Worm (Caenorhabditis elegans) whole organism, midembryonic: ENCODE data around the gene exc-7.

Experiments
- T22C8.4 ChIP-seq: fragments of 200-800 bp; sonication (Bioruptor generic); IDR thresholded peaks from 2 replicates; pipeline ENCODE4 v1.3.6; 2022; ENCODE audit warnings: missing genetic modification characterization, missing compliant biosample characterization
- cog-1 ChIP-seq: sonication (generic microtip); optimal IDR thresholded peaks from 2 replicates; lab custom pipeline; 2016; ENCODE audit warnings: missing genetic modification characterization, missing compliant biosample characterization
- flt-1 ChIP-seq: fragments of 200-800 bp; sonication (Bioruptor generic); IDR thresholded peaks from 2 replicates; pipeline ENCODE4 v1.3.6; 2022; ENCODE audit warnings: missing genetic modification characterization, missing compliant biosample characterization
- klf-2 ChIP-seq: fragments of 200-800 bp; sonication (Bioruptor generic); conservative IDR thresholded peaks from 2 replicates; pipeline ENCODE4 v1.3.6; 2022; ENCODE audit warnings: missing genetic modification reagents, missing genetic modification characterization, missing compliant biosample characterization
- med-1 ChIP-seq: sonication (generic microtip); optimal IDR thresholded peaks from 2 replicates; lab custom pipeline; 2017; ENCODE audit warnings: missing genetic modification characterization, mild to moderate bottlenecking, missing compliant biosample characterization, antibody characterized with exemption, missing genetic modification reagents; ENCODE audit not compliant: insufficient read depth
- ref-1 ChIP-seq: fragments of 200-800 bp; sonication (Bioruptor generic); conservative IDR thresholded peaks from 2 replicates; pipeline ENCODE4 v1.3.6; 2022; ENCODE audit warnings: missing genetic modification reagents, missing genetic modification characterization, missing compliant biosample characterization
- tab-1 ChIP-seq: fragments of 200-800 bp; sonication (Bioruptor generic); IDR thresholded peaks from 2 replicates; pipeline ENCODE4 v1.3.6; 2022; ENCODE audit warnings: missing genetic modification characterization, missing compliant biosample characterization
- ztf-23 ChIP-seq: fragments of 200-800 bp; sonication (Bioruptor generic); IDR thresholded peaks from 2 replicates; pipeline ENCODE4 v1.3.6; 2022; ENCODE audit warnings: missing genetic modification reagents, missing genetic modification characterization, missing compliant biosample characterization
- ztf-29 ChIP-seq: fragments of 200-800 bp; sonication (Bioruptor generic); IDR thresholded peaks from 2 replicates; pipeline ENCODE4 v1.3.6; 2022; ENCODE audit warnings: missing genetic modification reagents, missing genetic modification characterization, missing compliant biosample characterization

The exc-7 gene

ce11 chrII:9576707-9577106 is 937 bp downstream of the exc-7 start:
- no peak for TF ChIP-seq ref-1 (GFP tag; lab: Robert Waterston, UW)
- no peak for TF ChIP-seq ztf-23
- TF ChIP-seq med-1 = no peak
- TF ChIP-seq klf-2 = no peak

DNA sequence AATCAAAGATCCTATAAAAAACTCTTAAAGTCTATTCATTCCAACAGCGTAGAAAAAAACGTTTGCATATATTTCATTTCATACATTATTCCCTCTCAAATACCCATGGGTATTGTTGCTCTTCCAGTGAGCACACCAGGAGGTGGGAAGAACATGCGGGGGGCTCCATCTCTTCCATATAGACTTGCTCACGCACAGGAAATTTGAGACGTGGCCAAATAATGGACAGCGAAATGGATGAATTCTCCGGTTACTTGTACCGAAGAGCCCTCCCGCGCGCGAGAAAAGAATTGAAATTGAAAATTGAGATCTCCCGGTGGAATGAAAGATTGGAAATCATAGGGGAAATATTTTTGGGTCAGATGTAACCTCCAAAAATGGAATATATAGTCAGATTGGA is 1.9 kb downstream of the exc-7 start:
- TF ChIP-seq klf-2 (no peak), T22C8.4 (GFP tag; lab: Robert Waterston, UW) (no peak), ztf-29 (GFP tag; lab: Robert Waterston, UW) (no peak), med-1 (no peak), cog-1 (no peak), tab-1 (GFP tag; lab: Robert Waterston, UW) (no peak), ztf-23 (no peak), flt-1 (GFP tag; lab: Robert Waterston, UW) (no peak), ref-1 (GFP tag; lab: Robert Waterston, UW) (no peak)

- no peak for TF ChIP-seq flt-1 (GFP tag; lab: Robert Waterston, UW)
- TF ChIP-seq T22C8.4 (GFP tag; lab: Robert Waterston, UW) = no peak
- TF ChIP-seq med-1 = no peak
- TF ChIP-seq tab-1 (GFP tag; lab: Robert Waterston, UW) = no peak
- TF ChIP-seq ztf-23 = no peak
- TF ChIP-seq ztf-29 (GFP tag; lab: Robert Waterston, UW) = no peak
- TF ChIP-seq cog-1 = no peak
- no peak for TF ChIP-seq klf-2
- TF ChIP-seq ref-1 (GFP tag; lab: Robert Waterston, UW) = no peak
These were observed 7.7 kb downstream of the exc-7 start, which contains the start of gene wee-1.1 for ce11 chrII:9583461-9583860. Gene wee-1.1 (minus strand): TSS chrII:9583561.

DNA sequence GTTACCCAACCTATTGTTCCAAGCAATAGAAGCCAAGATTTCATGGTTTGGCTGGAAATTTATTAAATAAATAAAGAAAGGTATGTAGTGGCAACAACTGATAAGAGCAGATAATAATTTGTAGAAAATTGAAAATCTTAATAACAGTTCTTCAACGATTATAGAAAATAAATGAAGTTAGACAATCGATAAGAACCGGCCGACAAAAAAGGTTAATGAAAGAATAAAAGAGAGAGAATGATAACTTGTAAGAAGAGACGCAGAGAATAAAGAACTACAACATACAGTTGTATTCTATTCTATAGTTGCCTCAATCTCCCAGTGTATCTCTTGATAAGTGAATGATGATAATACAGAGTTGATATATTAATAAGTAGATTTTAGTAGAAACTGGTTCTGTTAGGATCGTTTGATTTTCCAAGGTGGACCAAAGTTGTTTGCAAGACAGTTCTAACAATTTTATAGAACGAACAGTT is 11.0 kb downstream of the exc-7 start, which contains the start of gene ugt-58:
Gene ugt-58 (minus strand): TSS at position 51 of the 476 bp plus-strand sequence.
- TF ChIP-seq med-1 (no peak), flt-1 (GFP tag; lab: Robert Waterston, UW) (no peak), ztf-29 (GFP tag; lab: Robert Waterston, UW) (no peak), klf-2 (no peak), T22C8.4 (GFP tag; lab: Robert Waterston, UW) (no peak), ztf-23 (no peak), cog-1 (no peak), ref-1 (GFP tag; lab: Robert Waterston, UW) (no peak), tab-1 (GFP tag; lab: Robert Waterston, UW) (no peak)

DNA sequence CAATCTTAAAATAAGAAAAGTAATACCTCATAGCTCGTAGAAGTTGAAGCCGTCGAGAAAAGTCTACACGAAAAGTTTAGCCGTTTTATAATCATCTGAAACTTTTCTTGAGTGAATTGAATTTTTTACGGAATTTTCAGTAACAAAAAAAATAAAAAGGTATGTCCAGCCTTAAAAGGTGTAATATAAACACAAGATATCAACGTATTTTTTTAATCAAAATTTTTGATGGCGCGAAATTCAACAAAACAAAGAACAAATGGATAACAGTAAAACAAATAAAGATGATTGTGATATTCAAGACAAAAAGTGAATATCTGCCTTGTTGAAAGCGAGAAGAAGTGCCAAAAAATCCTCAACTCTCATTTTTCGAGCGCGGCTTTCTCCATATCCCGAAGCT is 13.9 kb downstream of the exc-7 start, which contains the start of gene eral-1:
Gene eral-1 (minus strand): TSS at position 101 of the 400 bp plus-strand sequence.
- no peak for TF ChIP-seq cog-1
- TF ChIP-seq med-1 = no peak
- no peak for TF ChIP-seq klf-2
- TF ChIP-seq ztf-23 = no peak
- TF ChIP-seq ref-1 (GFP tag; lab: Robert Waterston, UW) = no peak
- no peak for TF ChIP-seq flt-1 (GFP tag; lab: Robert Waterston, UW)
- TF ChIP-seq tab-1 (GFP tag; lab: Robert Waterston, UW) = no peak
- no peak for TF ChIP-seq ztf-29 (GFP tag; lab: Robert Waterston, UW)
- TF ChIP-seq T22C8.4 (GFP tag; lab: Robert Waterston, UW) = no peak

DNA sequence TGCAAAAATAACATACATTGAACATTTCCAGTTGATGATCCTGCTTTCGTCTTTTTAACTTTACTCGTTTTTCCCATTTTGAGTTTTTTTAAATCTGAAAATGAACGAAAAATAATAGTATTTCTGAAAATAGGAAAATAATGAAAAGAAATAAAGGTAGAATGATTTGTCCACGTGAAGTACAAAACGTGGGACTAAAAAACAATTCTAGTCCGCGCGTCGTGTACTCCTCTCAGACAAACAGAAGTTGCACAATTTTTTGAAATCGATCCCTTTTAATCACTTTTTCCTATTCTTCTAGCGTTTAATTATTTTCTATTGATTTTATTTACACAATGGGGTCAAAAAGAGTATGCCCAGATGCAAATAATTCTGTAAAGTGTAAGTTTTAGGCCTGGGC is 15.3 kb downstream of the exc-7 start, which contains the start of the genes E02H1.1 and tag-124:
Gene E02H1.1 (minus strand): TSS at position 94 of the 400 bp plus-strand sequence.
Gene tag-124 (plus strand): TSS at position 222 of the 400 bp plus-strand sequence.
- no peak for TF ChIP-seq tab-1 (GFP tag; lab: Robert Waterston, UW)
- no peak for TF ChIP-seq med-1
- TF ChIP-seq cog-1 = peak; percentile 7
- TF ChIP-seq ref-1 (GFP tag; lab: Robert Waterston, UW) = no peak
- no peak for TF ChIP-seq klf-2
- peak; percentile 62 for TF ChIP-seq flt-1 (GFP tag; lab: Robert Waterston, UW)
- TF ChIP-seq ztf-29 (GFP tag; lab: Robert Waterston, UW) = no peak
- no peak for TF ChIP-seq T22C8.4 (GFP tag; lab: Robert Waterston, UW)
- TF ChIP-seq ztf-23 = peak; percentile 52; the same call in 1 of the 2 replicates

ce11 chrII:9592737-9593136 is 17.0 kb downstream of the exc-7 start, which contains the start of gene parp-2:
Gene parp-2 (plus strand): TSS chrII:9593037.
- TF ChIP-seq ztf-29 (GFP tag; lab: Robert Waterston, UW) (no peak), T22C8.4 (GFP tag; lab: Robert Waterston, UW) (no peak), flt-1 (GFP tag; lab: Robert Waterston, UW) (no peak), ref-1 (GFP tag; lab: Robert Waterston, UW) (no peak), tab-1 (GFP tag; lab: Robert Waterston, UW) (no peak), cog-1 (no peak), klf-2 (no peak), med-1 (no peak), ztf-23 (no peak)

- TF ChIP-seq ztf-23 (no peak), klf-2 (no peak), T22C8.4 (GFP tag; lab: Robert Waterston, UW) (no peak), ref-1 (GFP tag; lab: Robert Waterston, UW) (no peak), ztf-29 (GFP tag; lab: Robert Waterston, UW) (no peak), med-1 (no peak), cog-1 (no peak), tab-1 (GFP tag; lab: Robert Waterston, UW) (no peak), flt-1 (GFP tag; lab: Robert Waterston, UW) (no peak)
These were observed 19.2 kb downstream of the exc-7 start, which contains the start of gene E02H1.5 for ce11 chrII:9594924-9595323. Gene E02H1.5 (plus strand): TSS chrII:9595224.

DNA sequence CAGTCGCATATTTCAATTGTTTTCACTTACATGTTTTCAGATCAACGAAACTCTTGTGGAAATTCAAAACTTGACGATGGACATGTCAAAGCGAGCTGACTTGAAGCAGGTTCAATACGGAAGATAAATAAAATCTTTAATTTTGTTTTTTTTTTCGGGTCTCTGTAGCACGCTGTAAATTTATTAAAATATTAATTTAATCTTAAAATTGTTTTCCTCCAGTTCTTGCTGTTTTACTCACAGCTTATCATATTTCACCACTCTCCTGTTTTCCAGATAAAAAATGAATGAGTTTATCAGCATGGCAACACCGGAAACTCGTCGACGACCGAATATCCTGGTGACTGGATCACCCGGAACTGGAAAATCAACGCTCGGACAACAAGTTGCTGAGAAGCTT is 20.6 kb downstream of the exc-7 start, which contains the start of gene E02H1.6:
Gene E02H1.6 (plus strand): TSS at position 301 of the 400 bp plus-strand sequence.
- TF ChIP-seq ztf-29 (GFP tag; lab: Robert Waterston, UW) = no peak
- no peak for TF ChIP-seq ref-1 (GFP tag; lab: Robert Waterston, UW)
- no peak for TF ChIP-seq klf-2
- TF ChIP-seq cog-1 = no peak
- TF ChIP-seq med-1 = no peak
- TF ChIP-seq ztf-23 = no peak
- no peak for TF ChIP-seq flt-1 (GFP tag; lab: Robert Waterston, UW)
- TF ChIP-seq T22C8.4 (GFP tag; lab: Robert Waterston, UW) = no peak
- TF ChIP-seq tab-1 (GFP tag; lab: Robert Waterston, UW) = no peak

ce11 chrII:9597516-9598047 is 21.8 kb downstream of the exc-7 start, which contains the start of gene mrpl-53:
Gene mrpl-53 (plus strand): TSS chrII:9597622.
- no peak for TF ChIP-seq ztf-23
- TF ChIP-seq cog-1 = no peak
- no peak for TF ChIP-seq med-1
- TF ChIP-seq T22C8.4 (GFP tag; lab: Robert Waterston, UW) = no peak
- no peak for TF ChIP-seq klf-2
